Worm (Caenorhabditis elegans) whole organism, midembryonic: ENCODE measurements around the gene Y69E1A.5.

Experiments used
- T22C8.4 ChIP-seq: fragments of 200-800 bp; sonication (Bioruptor generic); IDR thresholded peaks from 2 replicates; pipeline ENCODE4 v1.3.6; 2022; ENCODE audit warnings: missing genetic modification characterization, missing compliant biosample characterization
- cog-1 ChIP-seq: sonication (generic microtip); optimal IDR thresholded peaks from 2 replicates; lab custom pipeline; 2016; ENCODE audit warnings: missing genetic modification characterization, missing compliant biosample characterization
- flt-1 ChIP-seq: fragments of 200-800 bp; sonication (Bioruptor generic); IDR thresholded peaks from 2 replicates; pipeline ENCODE4 v1.3.6; 2022; ENCODE audit warnings: missing genetic modification characterization, missing compliant biosample characterization
- klf-2 ChIP-seq: fragments of 200-800 bp; sonication (Bioruptor generic); conservative IDR thresholded peaks from 2 replicates; pipeline ENCODE4 v1.3.6; 2022; ENCODE audit warnings: missing genetic modification reagents, missing genetic modification characterization, missing compliant biosample characterization
- ref-1 ChIP-seq: fragments of 200-800 bp; sonication (Bioruptor generic); conservative IDR thresholded peaks from 2 replicates; pipeline ENCODE4 v1.3.6; 2022; ENCODE audit warnings: missing genetic modification reagents, missing genetic modification characterization, missing compliant biosample characterization

DNA sequence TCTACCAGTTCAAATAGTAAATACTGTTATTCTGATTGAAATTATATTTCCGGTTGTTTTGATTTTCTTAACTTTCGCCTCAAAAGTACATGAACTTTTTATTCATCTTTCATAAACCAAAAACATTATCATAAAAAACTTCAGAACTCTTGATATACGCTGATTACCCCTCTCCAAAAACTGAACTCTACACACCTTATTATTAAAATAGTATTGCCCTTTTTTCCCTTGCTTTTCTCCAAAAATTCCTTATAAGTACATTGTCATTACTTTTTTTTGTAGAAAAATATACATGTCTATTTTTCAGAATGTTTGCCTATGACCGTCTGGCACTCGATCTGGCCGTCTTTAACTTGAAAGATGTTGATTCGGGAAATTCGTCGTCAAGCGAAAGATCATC, 24.3 kb upstream of the Y69E1A.5 start, which contains the start of gene Y43E12A.2:
- TF ChIP-seq flt-1: no peak
- no peak for TF ChIP-seq cog-1 (tag; lab: Kevin White, UChicago)
- no peak for TF ChIP-seq klf-2 (GFP tag; lab: Robert Waterston, UW)
- TF ChIP-seq T22C8.4 (GFP tag; lab: Robert Waterston, UW): no peak
- TF ChIP-seq ref-1 (GFP tag; lab: Robert Waterston, UW): no peak
